Fruit fly (Drosophila melanogaster): ENCODE measurements around the gene CG3558.

The CG3558 gene

DNA sequence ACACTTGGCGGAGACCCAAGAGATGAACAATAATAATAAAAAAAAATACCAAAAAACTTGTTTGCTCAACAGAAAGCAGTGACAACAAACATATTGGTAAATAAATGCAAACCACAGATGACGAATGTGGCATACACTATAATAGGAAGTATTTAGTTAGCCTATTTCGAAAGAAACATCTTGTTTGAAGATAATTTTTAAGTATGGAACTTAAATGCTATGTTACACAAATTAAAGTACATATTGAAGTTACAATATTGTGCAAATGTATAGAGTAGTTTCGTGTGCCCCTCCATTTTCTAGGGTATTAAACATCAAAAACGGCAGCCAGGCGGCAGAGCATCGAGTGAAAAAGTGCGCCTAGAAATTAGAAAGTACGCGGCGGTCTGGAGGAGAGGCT is 10.7 kb downstream of the CG3558 start (continued):
- 0 out of 2 replicates have a peak, but pooled peaks have one; percentile 25 for TF ChIP-seq H2.0 (GFP tag; IDR thresholded peaks at IDR 0.05)
- 0 out of 3 replicates have a peak, but pooled peaks have one; percentile 29 for TF ChIP-seq Aef1 (GFP tag; IDR thresholded peaks at IDR 0.05)
- TF ChIP-seq CG1233 (GFP tag; optimal IDR thresholded peaks at IDR 0.05) = peak; percentile 56
- TF ChIP-seq CG7839 (tag; optimal IDR thresholded peaks at IDR 0.05) = peak; percentile 54
- TF ChIP-seq Dp (GFP tag; optimal IDR thresholded peaks at IDR 0.05) = no peak
- TF ChIP-seq CG10321 (GFP tag; IDR thresholded peaks at IDR 0.05) = peak; percentile 19; the same call in 1 of the 2 replicates
- TF ChIP-seq sc (optimal IDR thresholded peaks at IDR 0.05) = no peak
- TF ChIP-seq sc (GFP tag; optimal IDR thresholded peaks at IDR 0.05) = peak; percentile 8
- 0 out of 2 replicates have a peak, but pooled peaks have one; percentile 13 for TF ChIP-seq CG32767 (GFP tag; IDR thresholded peaks at IDR 0.05)
- TF ChIP-seq schlank (tag; optimal IDR thresholded peaks at IDR 0.05) = no peak
- peak; percentile 52 for TF ChIP-seq CG3407 (GFP tag; optimal IDR thresholded peaks at IDR 0.05)
- TF ChIP-seq CG6689 (GFP tag; IDR thresholded peaks at IDR 0.05) = peak; percentile 38; the same call in 1 of the 2 replicates
- TF ChIP-seq CG8924 (tag; optimal IDR thresholded peaks at IDR 0.05) = peak; percentile 65
- TF ChIP-seq yki (optimal IDR thresholded peaks at IDR 0.05) = no peak
- 0 out of 2 replicates have a peak, but pooled peaks have one; percentile 42 for TF ChIP-seq CG32772 (GFP tag; IDR thresholded peaks at IDR 0.05)
- no peak for TF ChIP-seq Dref (GFP tag; IDR thresholded peaks at IDR 0.05)
- TF ChIP-seq toy (GFP tag; IDR thresholded peaks at IDR 0.05) = no peak
- peak; percentile 61 for TF ChIP-seq HLH3B (GFP tag; IDR thresholded peaks at IDR 0.05)
- peak; percentile 63 for TF ChIP-seq CG18262 (tag; optimal IDR thresholded peaks at IDR 0.05)
- no peak for TF ChIP-seq psq (GFP tag; optimal IDR thresholded peaks at IDR 0.05)
- no peak for TF ChIP-seq CG31388 (GFP tag; optimal IDR thresholded peaks at IDR 0.05)
- TF ChIP-seq Abd-B (GFP tag; optimal IDR thresholded peaks at IDR 0.05) = peak; percentile 48
- TF ChIP-seq bigmax (GFP tag; optimal IDR thresholded peaks at IDR 0.05) = no peak
- TF ChIP-seq ci (GFP tag; IDR thresholded peaks at IDR 0.05) = peak; percentile 71
- no peak for TF ChIP-seq peb (GFP tag; IDR thresholded peaks at IDR 0.05)
- TF ChIP-seq Rfx (GFP tag; IDR thresholded peaks at IDR 0.05) = no peak
- peak; percentile 24 for TF ChIP-seq CG30403 (GFP tag; optimal IDR thresholded peaks at IDR 0.05)
- TF ChIP-seq sim (GFP tag; IDR thresholded peaks at IDR 0.05) = no peak
- peak; percentile 10 for TF ChIP-seq CG9817 (tag; optimal IDR thresholded peaks at IDR 0.05)
- no peak for TF ChIP-seq Elba2 (GFP tag; optimal IDR thresholded peaks at IDR 0.05)
- TF ChIP-seq CG3838 (GFP tag; optimal IDR thresholded peaks at IDR 0.05) = no peak
- peak; percentile 88 for TF ChIP-seq Asciz (GFP tag; optimal IDR thresholded peaks at IDR 0.05)
- TF ChIP-seq CG8359 (GFP tag; optimal IDR thresholded peaks at IDR 0.05; ENCODE audit: borderline replicate concordance) = no peak
- TF ChIP-seq nmo (GFP tag; optimal IDR thresholded peaks at IDR 0.05) = peak; percentile 63
- no peak for TF ChIP-seq cato (GFP tag; optimal IDR thresholded peaks at IDR 0.05; ENCODE audit: borderline replicate concordance)
- TF ChIP-seq HLHmδ (GFP tag; optimal IDR thresholded peaks at IDR 0.05) = no peak
- peak; percentile 51; the same call in 2 of the 3 replicates for TF ChIP-seq row (GFP tag; IDR thresholded peaks at IDR 0.05)
- no peak for TF ChIP-seq CG7928 (GFP tag; optimal IDR thresholded peaks at IDR 0.05)
- TF ChIP-seq oc (tag; optimal IDR thresholded peaks at IDR 0.05) = peak; percentile 62
- TF ChIP-seq CG2875 (GFP tag; optimal IDR thresholded peaks at IDR 0.05) = peak; percentile 70
- peak; percentile 85 for TF ChIP-seq ATbp (GFP tag; optimal IDR thresholded peaks at IDR 0.05)
- TF ChIP-seq usp (GFP tag; optimal IDR thresholded peaks at IDR 0.05) = no peak
- peak; percentile 76 for TF ChIP-seq PHDP (tag; optimal IDR thresholded peaks at IDR 0.05)
- peak; percentile 55 for TF ChIP-seq HHEX (GFP tag; optimal IDR thresholded peaks at IDR 0.05)
- TF ChIP-seq grn (GFP tag; optimal IDR thresholded peaks at IDR 0.05) = no peak
- TF ChIP-seq vvl (GFP tag; IDR thresholded peaks at IDR 0.05) = peak; percentile 69
- TF ChIP-seq CG14014 (GFP tag; IDR thresholded peaks at IDR 0.05) = peak; percentile 8; the same call in 1 of the 2 replicates
- no peak for TF ChIP-seq al (GFP tag; IDR thresholded peaks at IDR 0.05)
- TF ChIP-seq CG17829 (tag; optimal IDR thresholded peaks at IDR 0.05) = peak; percentile 27
- no peak for TF ChIP-seq disco-r (GFP tag; optimal IDR thresholded peaks at IDR 0.05)
- TF ChIP-seq Hmr (GFP tag; optimal IDR thresholded peaks at IDR 0.05) = peak; percentile 4
- TF ChIP-seq Sry-δ (GFP tag; optimal IDR thresholded peaks at IDR 0.05) = no peak
